Worm (Caenorhabditis elegans): Measurements from ENCODE around the gene ins-9.

ins-9 gene

DNA sequence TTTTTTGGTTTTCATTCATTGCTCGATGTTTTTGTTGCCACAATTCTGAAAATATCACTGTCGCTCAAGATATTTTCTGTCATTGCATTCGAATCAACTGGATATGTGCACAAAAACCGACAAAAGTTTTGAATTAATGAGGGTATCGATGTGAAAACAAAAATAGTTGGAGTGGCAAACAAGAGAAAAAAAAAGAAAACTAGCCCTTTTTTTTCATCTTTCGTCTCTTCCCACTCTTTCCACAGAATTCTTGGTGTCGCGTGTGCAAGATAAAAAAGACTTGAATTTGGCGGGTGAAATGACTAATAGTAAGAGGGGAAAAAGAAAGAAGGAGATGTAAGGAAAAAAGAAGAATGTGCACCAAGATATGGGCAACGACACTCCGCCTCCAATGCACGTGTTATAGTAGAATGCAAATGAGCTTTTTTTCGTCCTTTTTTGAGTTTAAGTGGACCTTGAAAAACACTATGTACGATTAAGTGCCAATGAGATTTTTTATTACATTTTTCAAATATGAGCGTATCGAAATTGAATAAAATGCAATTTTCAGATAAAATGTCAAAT is 2.7 kb upstream of the ins-9 start, which contains the start of the genes ubc-22 and ubc-21:
TSS of gene ubc-22 (minus strand) at position 51 of the 564 bp plus-strand sequence.
TSS of gene ubc-21 (plus strand) at position 514 of the 564 bp plus-strand sequence.
- no peak for TF ChIP-seq atf-7 (tag; optimal IDR thresholded peaks at IDR 0.05)
- TF ChIP-seq egl-44 (GFP tag; IDR thresholded peaks at IDR 0.05), result no peak
- TF ChIP-seq pha-4 (tag; optimal IDR thresholded peaks at IDR 0.05), result no peak
- TF ChIP-seq zim-3 (tag; optimal IDR thresholded peaks at IDR 0.05), result no peak
- no peak for TF ChIP-seq tbp1 (GFP tag; optimal IDR thresholded peaks at IDR 0.05)
- no peak for TF ChIP-seq cebp-1 (GFP tag; IDR thresholded peaks at IDR 0.05)
- no peak for TF ChIP-seq cebp-1 (tag; optimal IDR thresholded peaks at IDR 0.05)
- no peak for TF ChIP-seq lin-35 (GFP tag; optimal IDR thresholded peaks at IDR 0.05)
- no peak for TF ChIP-seq lsy-27 (tag; optimal IDR thresholded peaks at IDR 0.05; ENCODE audit: borderline replicate concordance, insufficient read depth)
- TF ChIP-seq B0261.1 (tag; optimal IDR thresholded peaks at IDR 0.05), result no peak
- no peak for TF ChIP-seq lin-26 (GFP tag; IDR thresholded peaks at IDR 0.05)
- TF ChIP-seq F49E8.2 (tag; optimal IDR thresholded peaks at IDR 0.05; ENCODE audit: insufficient read depth), result no peak
- TF ChIP-seq bed-2 (GFP tag; IDR thresholded peaks at IDR 0.05), result no peak
- no peak for TF ChIP-seq ceh-27 (GFP tag; optimal IDR thresholded peaks at IDR 0.05)
- TF ChIP-seq hsf-1 (GFP tag; IDR thresholded peaks at IDR 0.05), result no peak
- TF ChIP-seq ama-1 (optimal IDR thresholded peaks at IDR 0.05), result no peak
- TF ChIP-seq ama-1 (GFP tag; optimal IDR thresholded peaks at IDR 0.05), result no peak
- no peak for TF ChIP-seq attf-6 (GFP tag; IDR thresholded peaks at IDR 0.05)
- TF ChIP-seq rec-8 (tag; optimal IDR thresholded peaks at IDR 0.05), result no peak
- TF ChIP-seq rcor-1 (GFP tag; IDR thresholded peaks at IDR 0.05), result no peak
- no peak for TF ChIP-seq dox-1 (GFP tag; IDR thresholded peaks at IDR 0.05)

DNA sequence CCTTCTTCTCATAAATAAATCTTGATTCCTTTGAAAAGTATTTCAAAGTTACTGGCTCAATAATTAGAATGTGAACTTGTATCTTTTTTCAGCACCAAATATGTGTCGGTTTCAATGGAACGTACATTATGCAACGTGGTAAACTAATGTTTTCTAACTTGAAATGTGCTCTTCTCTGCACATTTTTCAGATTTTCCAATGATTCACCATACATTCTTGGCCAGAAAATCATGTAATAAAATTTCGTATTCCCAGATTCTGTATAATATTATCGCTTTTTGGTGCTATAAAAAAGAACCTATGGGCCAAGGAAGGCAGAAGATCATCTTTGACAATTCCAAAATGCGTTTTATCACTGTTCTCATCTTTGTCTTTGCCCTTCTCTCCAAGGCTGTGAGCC is 5.5 kb downstream of the ins-9 start, which contains the start of gene C06E2.9:
TSS of gene C06E2.9 (plus strand) at position 301 of the 400 bp plus-strand sequence.
- TF ChIP-seq dpl-1 (GFP tag; optimal IDR thresholded peaks at IDR 0.05) (no peak), rcor-1 (GFP tag; IDR thresholded peaks at IDR 0.05) (no peak), sptf-2 (GFP tag; optimal IDR thresholded peaks at IDR 0.05) (no peak), attf-6 (GFP tag; IDR thresholded peaks at IDR 0.05) (no peak), fkh-3 (tag; optimal IDR thresholded peaks at IDR 0.05) (no peak), hrde-1 (tag; optimal IDR thresholded peaks at IDR 0.05; ENCODE audit: borderline replicate concordance) (no peak), let-607 (tag; optimal IDR thresholded peaks at IDR 0.05) (no peak), madf-3 (GFP tag; IDR thresholded peaks at IDR 0.05) (no peak), B0019.2 (GFP tag; conservative IDR thresholded peaks at IDR 0.05) (no peak), dpff-1 (tag; optimal IDR thresholded peaks at IDR 0.05) (no peak), nhr-90 (tag; optimal IDR thresholded peaks at IDR 0.05) (no peak), egl-44 (GFP tag; IDR thresholded peaks at IDR 0.05) (no peak), Y79H2A.3 (GFP tag; conservative IDR thresholded peaks at IDR 0.05) (no peak), mcd-1 (GFP tag; IDR thresholded peaks at IDR 0.05) (no peak), bed-2 (GFP tag; IDR thresholded peaks at IDR 0.05) (no peak), ztf-22 (GFP tag; optimal IDR thresholded peaks at IDR 0.05) (no peak), athp-1 (tag; optimal IDR thresholded peaks at IDR 0.05) (no peak), B0035.1 (tag; optimal IDR thresholded peaks at IDR 0.05) (no peak), pbrm-1 (GFP tag; IDR thresholded peaks at IDR 0.05) (no peak), Y53G8AR.9 (GFP tag; conservative IDR thresholded peaks at IDR 0.05) (no peak)
